Worm (Caenorhabditis elegans): Measurements from ENCODE around the gene mrpl-16.

Gene mrpl-16

ce11 chrIII:4697819-4698218 is 6.4 kb upstream of the mrpl-16 start, which contains the start of gene dnj-18:
dnj-18 (plus strand) TSS chrIII:4698119.
- TF ChIP-seq snpc-1.3 (tag; optimal IDR thresholded peaks at IDR 0.05; ENCODE audit: insufficient read depth) (no peak), nhr-27 (tag; optimal IDR thresholded peaks at IDR 0.05) (no peak), K11D2.4 (GFP tag; IDR thresholded peaks at IDR 0.05) (no peak), unc-62 (GFP tag; optimal IDR thresholded peaks at IDR 0.05) (no peak), B0019.2 (GFP tag; conservative IDR thresholded peaks at IDR 0.05) (no peak), F23B12.7 (tag; optimal IDR thresholded peaks at IDR 0.05; ENCODE audit: insufficient read depth) (no peak), cebp-1 (GFP tag; IDR thresholded peaks at IDR 0.05) (no peak), cebp-1 (tag; optimal IDR thresholded peaks at IDR 0.05) (no peak), zim-3 (tag; optimal IDR thresholded peaks at IDR 0.05) (no peak), hsf-1 (GFP tag; IDR thresholded peaks at IDR 0.05) (no peak), nfya-1 (tag; optimal IDR thresholded peaks at IDR 0.05; ENCODE audit: borderline replicate concordance, insufficient read depth) (no peak), cebp-2 (GFP tag; IDR thresholded peaks at IDR 0.05) (no peak), bed-2 (GFP tag; IDR thresholded peaks at IDR 0.05) (no peak)

- TF ChIP-seq B0336.3 (GFP tag; IDR thresholded peaks at IDR 0.05) (no peak), lin-40 (tag; optimal IDR thresholded peaks at IDR 0.05) (no peak), F23B12.7 (tag; optimal IDR thresholded peaks at IDR 0.05; ENCODE audit: insufficient read depth) (no peak), efl-1 (GFP tag; optimal IDR thresholded peaks at IDR 0.05) (no peak), F37B4.10 (GFP tag; IDR thresholded peaks at IDR 0.05) (no peak)
Observed at ce11 chrIII:4699922-4700321, 4.3 kb upstream of the mrpl-16 start, which contains the start of gene sel-13. sel-13 (minus strand) TSS chrIII:4700224.

ce11 chrIII:4705207-4705606 is 1.0 kb downstream of the mrpl-16 start, which contains the start of gene pgap-2:
pgap-2 (plus strand) TSS chrIII:4705507.
- TF ChIP-seq snpc-1.1 (tag; optimal IDR thresholded peaks at IDR 0.05; ENCODE audit: insufficient read depth): no peak
- TF ChIP-seq nhr-179 (tag; optimal IDR thresholded peaks at IDR 0.05): no peak
- no peak for TF ChIP-seq dpff-1 (tag; optimal IDR thresholded peaks at IDR 0.05)
- TF ChIP-seq F22D6.2 (tag; optimal IDR thresholded peaks at IDR 0.05): no peak
- no peak for TF ChIP-seq ceh-40 (GFP tag; IDR thresholded peaks at IDR 0.05)
- TF ChIP-seq unc-130 (GFP tag; optimal IDR thresholded peaks at IDR 0.05): no peak

ce11 chrIII:4706678-4707077 is 2.5 kb downstream of the mrpl-16 start, which contains the start of gene T04A8.13:
T04A8.13 (plus strand) TSS chrIII:4706978.
- TF ChIP-seq unc-62 (GFP tag; optimal IDR thresholded peaks at IDR 0.05) (no peak), ztf-26 (tag; optimal IDR thresholded peaks at IDR 0.05) (no peak), aptf-2 (GFP tag; conservative IDR thresholded peaks at IDR 0.05) (no peak), Y95B8A.8 (GFP tag; IDR thresholded peaks at IDR 0.05) (no peak), dox-1 (GFP tag; IDR thresholded peaks at IDR 0.05) (no peak), F57C9.4 (tag; optimal IDR thresholded peaks at IDR 0.05) (no peak), lir-1 (GFP tag; conservative IDR thresholded peaks at IDR 0.05) (no peak), somi-1 (GFP tag; optimal IDR thresholded peaks at IDR 0.05) (no peak), ceh-100 (GFP tag; IDR thresholded peaks at IDR 0.05) (no peak), mel-28 (tag; optimal IDR thresholded peaks at IDR 0.05; ENCODE audit: borderline replicate concordance) (no peak), hmg-20 (GFP tag; IDR thresholded peaks at IDR 0.05) (no peak), nhr-179 (tag; optimal IDR thresholded peaks at IDR 0.05) (no peak)

- TF ChIP-seq snpc-4 (GFP tag; optimal IDR thresholded peaks at IDR 0.05) (no peak), snpc-4 (tag; optimal IDR thresholded peaks at IDR 0.05) (no peak), lin-35 (GFP tag; optimal IDR thresholded peaks at IDR 0.05) (no peak), let-607 (tag; optimal IDR thresholded peaks at IDR 0.05) (no peak), egl-18 (GFP tag; IDR thresholded peaks at IDR 0.05) (no peak), madf-8 (GFP tag; conservative IDR thresholded peaks at IDR 0.05) (no peak), chd-7 (tag; optimal IDR thresholded peaks at IDR 0.05) (no peak)
Observed at ce11 chrIII:4708909-4709308, 4.7 kb downstream of the mrpl-16 start, which contains the start of gene T04A8.18. T04A8.18 (plus strand) TSS chrIII:4709209.

Data from whole organism, young adult.